Fruit fly (Drosophila melanogaster) Kc167 (cell line): ENCODE measurements around the gene CG10431.

ENCODE experiments used
- insv ChIP-seq: fragments of >200 bp; optimal IDR thresholded peaks from 3 replicates; lab custom pipeline; 2018; ENCODE audit warnings: missing external identifiers
- psq ChIP-seq: fragments of >200 bp; optimal IDR thresholded peaks from 2 replicates; lab custom pipeline; 2017; ENCODE audit warnings: missing external identifiers

DNA sequence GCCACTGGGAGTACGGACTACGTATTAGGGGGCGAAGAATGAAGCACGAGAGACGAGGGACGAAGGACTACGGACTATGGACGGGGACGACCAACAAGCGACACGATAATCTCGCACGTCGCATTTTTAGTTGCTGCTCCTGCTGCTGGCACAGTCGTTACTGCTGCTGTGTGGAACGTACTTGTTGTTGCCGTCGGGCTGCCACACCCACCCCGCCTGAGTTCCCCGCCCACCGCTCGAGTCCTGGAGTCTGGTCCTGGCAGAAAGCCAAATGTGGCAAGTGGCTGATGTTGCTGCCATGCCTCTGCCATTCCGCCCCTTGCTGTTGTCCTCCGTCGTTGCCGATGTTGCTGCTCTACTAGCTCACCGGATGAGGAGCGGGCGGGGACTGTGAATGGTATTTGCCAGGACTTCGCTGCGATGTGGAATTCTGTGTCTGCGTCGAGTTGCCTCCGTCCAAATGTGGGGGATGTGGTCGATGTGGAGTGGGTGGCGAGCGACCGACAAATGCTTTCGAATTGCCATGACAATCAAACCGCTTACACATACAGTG is 38.3 kb downstream of the CG10431 start:
- TF ChIP-seq insv (lab: Kevin White, UChicago): no peak
- TF ChIP-seq psq: no peak
